Worm (Caenorhabditis elegans) whole organism, early embryonic: ENCODE measurements around the gene Y110A2AL.1.

Experiments
- B0310.2 ChIP-seq: sonication (generic microtip); optimal IDR thresholded peaks from 2 replicates; lab custom pipeline; 2016; ENCODE audit warnings: mild to moderate bottlenecking, missing genetic modification characterization, missing compliant biosample characterization
- F13C5.2 ChIP-seq: sonication (generic microtip); optimal IDR thresholded peaks from 2 replicates; lab custom pipeline; 2017; ENCODE audit warnings: mild to moderate bottlenecking, missing genetic modification characterization, inconsistent platforms, missing compliant biosample characterization
- aly-1 ChIP-seq: sonication (generic microtip); optimal IDR thresholded peaks from 2 replicates; lab custom pipeline; 2016; ENCODE audit warnings: missing genetic modification characterization, missing compliant biosample characterization
- ama-1 ChIP-seq: fragments of 150-350 bp; optimal IDR thresholded peaks from 2 replicates; lab custom pipeline; 2014
- ceh-13 ChIP-seq: fragments of 200-800 bp; sonication (Bioruptor generic); optimal IDR thresholded peaks from 2 replicates; lab custom pipeline; 2018; ENCODE audit warnings: mild to moderate bottlenecking, missing genetic modification characterization, missing compliant biosample characterization
- ceh-36 ChIP-seq: sonication (generic microtip); optimal IDR thresholded peaks from 2 replicates; lab custom pipeline; 2016; ENCODE audit warnings: missing genetic modification characterization, inconsistent platforms, missing compliant biosample characterization
- ets-7 ChIP-seq: sonication (generic microtip); optimal IDR thresholded peaks from 2 replicates; lab custom pipeline; 2016; ENCODE audit warnings: missing genotype, missing genetic modification characterization, missing compliant biosample characterization
- flt-1 ChIP-seq: fragments of 200-800 bp; sonication (Bioruptor generic); IDR thresholded peaks from 2 replicates; pipeline ENCODE4 v1.3.6; 2022; ENCODE audit warnings: missing genetic modification characterization, missing compliant biosample characterization
- hmbx-1 ChIP-seq: sonication (generic microtip); optimal IDR thresholded peaks from 2 replicates; lab custom pipeline; 2016; ENCODE audit warnings: mild to moderate bottlenecking, missing genetic modification characterization, missing compliant biosample characterization
- hmg-4 ChIP-seq: fragments of 200-800 bp; sonication (Bioruptor generic); optimal IDR thresholded peaks from 2 replicates; lab custom pipeline; 2018; ENCODE audit warnings: mild to moderate bottlenecking, missing genetic modification characterization, missing compliant biosample characterization
- hnd-1 ChIP-seq: sonication (generic microtip); optimal IDR thresholded peaks from 2 replicates; lab custom pipeline; 2016; ENCODE audit warnings: missing genetic modification characterization, missing compliant biosample characterization
- pes-1 ChIP-seq: fragments of 200-800 bp; sonication (Bioruptor generic); IDR thresholded peaks from 2 replicates; pipeline ENCODE4 v1.3.6; 2022; ENCODE audit warnings: missing genetic modification reagents, missing genetic modification characterization, missing compliant biosample characterization
- scrt-1 ChIP-seq: fragments of 200-800 bp; sonication (Bioruptor generic); IDR thresholded peaks from 2 replicates; pipeline ENCODE4 v1.3.6; 2022; ENCODE audit warnings: missing genetic modification characterization, missing compliant biosample characterization
- sea-1 ChIP-seq: fragments of 200-800 bp; sonication (Bioruptor generic); conservative IDR thresholded peaks from 2 replicates; pipeline ENCODE4 v1.3.6; 2022; ENCODE audit warnings: missing genetic modification characterization, missing compliant biosample characterization
- tbx-11 ChIP-seq: fragments of 200-800 bp; sonication (Bioruptor generic); IDR thresholded peaks from 2 replicates; pipeline ENCODE4 v1.3.6; 2022; ENCODE audit warnings: missing genetic modification characterization, missing compliant biosample characterization
- tbx-37 ChIP-seq: fragments of 200-800 bp; sonication (Bioruptor generic); conservative IDR thresholded peaks from 2 replicates; pipeline ENCODE4 v1.3.6; 2022; ENCODE audit warnings: missing genetic modification reagents, missing genetic modification characterization, missing compliant biosample characterization
- tra-4 ChIP-seq: sonication (generic microtip); optimal IDR thresholded peaks from 2 replicates; lab custom pipeline; 2017; ENCODE audit warnings: missing genetic modification characterization, missing compliant biosample characterization

Gene Y110A2AL.1

ce11 chrII:2871816-2872215 is 3.1 kb upstream of the Y110A2AL.1 start, which contains the start of gene Y110A2AL.10:
TSS of gene Y110A2AL.10 (minus strand) at chrII:2871916.
- TF ChIP-seq tbx-37 (no peak), tra-4 (no peak), scrt-1 (GFP tag; lab: Robert Waterston, UW) (no peak), F13C5.2 (tag; lab: Kevin White, UChicago) (no peak), sea-1 (GFP tag; lab: Robert Waterston, UW) (no peak), flt-1 (GFP tag; lab: Robert Waterston, UW) (no peak), pes-1 (GFP tag; lab: Robert Waterston, UW) (no peak), ets-7 (tag; lab: Kevin White, UChicago) (no peak), hmg-4 (no peak), tbx-11 (GFP tag; lab: Robert Waterston, UW) (no peak), B0310.2 (no peak), hnd-1 (tag; lab: Kevin White, UChicago) (no peak), ama-1 (lab: Kevin White, UChicago) (no peak), hmbx-1 (tag; lab: Kevin White, UChicago) (no peak), ceh-36 (tag; lab: Kevin White, UChicago) (no peak), aly-1 (tag; lab: Kevin White, UChicago) (no peak), ceh-13 (GFP tag; lab: Kevin White, UChicago) (no peak)

ce11 chrII:2878909-2879308 is 4.0 kb downstream of the Y110A2AL.1 start:
- TF ChIP-seq tra-4 (no peak), hnd-1 (tag; lab: Kevin White, UChicago) (no peak), aly-1 (tag; lab: Kevin White, UChicago) (no peak), flt-1 (GFP tag; lab: Robert Waterston, UW) (no peak), ets-7 (tag; lab: Kevin White, UChicago) (no peak), F13C5.2 (tag; lab: Kevin White, UChicago) (no peak), tbx-11 (GFP tag; lab: Robert Waterston, UW) (no peak), sea-1 (GFP tag; lab: Robert Waterston, UW) (no peak), scrt-1 (GFP tag; lab: Robert Waterston, UW) (no peak), tbx-37 (no peak), ceh-13 (GFP tag; lab: Kevin White, UChicago) (no peak), hmbx-1 (tag; lab: Kevin White, UChicago) (no peak)

ce11 chrII:2881088-2881487 is 6.2 kb downstream of the Y110A2AL.1 start:
- no peak for TF ChIP-seq ceh-13 (GFP tag; lab: Kevin White, UChicago)
- TF ChIP-seq flt-1 (GFP tag; lab: Robert Waterston, UW): peak; percentile 29; the same call in 1 of the 2 replicates

- TF ChIP-seq hmbx-1 (tag; lab: Kevin White, UChicago): no peak
- TF ChIP-seq ama-1 (lab: Kevin White, UChicago): no peak
- TF ChIP-seq ets-7 (tag; lab: Kevin White, UChicago): no peak
- no peak for TF ChIP-seq hmg-4
- no peak for TF ChIP-seq tbx-11 (GFP tag; lab: Robert Waterston, UW)
- TF ChIP-seq B0310.2: no peak
- no peak for TF ChIP-seq flt-1 (GFP tag; lab: Robert Waterston, UW)
- TF ChIP-seq sea-1 (GFP tag; lab: Robert Waterston, UW): no peak
- no peak for TF ChIP-seq tbx-37
Observed at ce11 chrII:2884810-2885209, 9.9 kb downstream of the Y110A2AL.1 start, which contains the start of gene pigw-1. TSS of gene pigw-1 (minus strand) at chrII:2884910.

DNA sequence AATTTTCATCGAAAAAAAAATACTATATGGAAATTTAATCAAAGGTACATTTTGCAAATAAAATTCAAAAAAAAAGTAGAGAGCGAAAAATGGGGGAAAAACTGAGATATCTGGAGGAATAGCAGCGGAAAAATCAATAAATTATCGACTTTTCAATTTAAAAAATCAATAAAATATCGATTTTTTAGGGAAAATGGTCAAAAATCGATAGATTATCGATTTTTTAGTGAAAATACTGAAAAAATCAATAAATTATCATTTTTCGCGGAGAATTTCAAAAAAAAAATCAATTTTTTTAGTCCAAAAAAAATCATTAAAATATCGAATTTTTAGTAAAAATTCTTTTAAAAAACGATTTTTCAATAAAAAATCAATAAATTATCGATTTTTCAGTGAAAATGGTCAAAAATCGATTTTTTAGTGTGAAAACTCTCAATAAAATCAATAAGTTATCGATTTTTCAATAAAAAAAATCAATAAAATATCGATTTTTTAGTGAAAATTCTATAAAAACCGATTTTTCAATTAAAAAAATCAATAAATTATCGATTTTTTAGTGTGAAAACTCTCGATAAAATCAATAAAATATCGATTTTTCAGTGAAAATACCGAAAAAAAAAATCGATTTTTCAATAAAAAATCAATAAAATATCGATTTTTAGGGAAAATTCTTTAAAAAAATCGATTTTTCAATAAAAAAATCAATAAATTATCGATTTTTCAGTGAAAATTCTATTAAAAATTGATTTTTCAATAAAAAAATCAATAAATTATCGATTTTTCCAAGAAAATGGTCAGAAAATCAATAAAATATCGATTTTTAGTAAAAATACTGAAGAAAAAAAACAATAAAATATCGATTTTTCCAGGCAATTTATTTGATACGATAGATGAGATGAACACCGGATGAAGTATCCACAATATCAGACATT is 10.9 kb downstream of the Y110A2AL.1 start:
- TF ChIP-seq tbx-11 (GFP tag; lab: Robert Waterston, UW) (no peak), sea-1 (GFP tag; lab: Robert Waterston, UW) (no peak), hmbx-1 (tag; lab: Kevin White, UChicago) (no peak), ama-1 (lab: Kevin White, UChicago) (no peak), pes-1 (GFP tag; lab: Robert Waterston, UW) (no peak), ceh-13 (GFP tag; lab: Kevin White, UChicago) (no peak), hmg-4 (no peak), ceh-36 (tag; lab: Kevin White, UChicago) (no peak), ets-7 (tag; lab: Kevin White, UChicago) (no peak), scrt-1 (GFP tag; lab: Robert Waterston, UW) (no peak), B0310.2 (no peak), tra-4 (no peak), F13C5.2 (tag; lab: Kevin White, UChicago) (no peak), tbx-37 (no peak), flt-1 (GFP tag; lab: Robert Waterston, UW) (no peak), hnd-1 (tag; lab: Kevin White, UChicago) (no peak), aly-1 (tag; lab: Kevin White, UChicago) (no peak)

DNA sequence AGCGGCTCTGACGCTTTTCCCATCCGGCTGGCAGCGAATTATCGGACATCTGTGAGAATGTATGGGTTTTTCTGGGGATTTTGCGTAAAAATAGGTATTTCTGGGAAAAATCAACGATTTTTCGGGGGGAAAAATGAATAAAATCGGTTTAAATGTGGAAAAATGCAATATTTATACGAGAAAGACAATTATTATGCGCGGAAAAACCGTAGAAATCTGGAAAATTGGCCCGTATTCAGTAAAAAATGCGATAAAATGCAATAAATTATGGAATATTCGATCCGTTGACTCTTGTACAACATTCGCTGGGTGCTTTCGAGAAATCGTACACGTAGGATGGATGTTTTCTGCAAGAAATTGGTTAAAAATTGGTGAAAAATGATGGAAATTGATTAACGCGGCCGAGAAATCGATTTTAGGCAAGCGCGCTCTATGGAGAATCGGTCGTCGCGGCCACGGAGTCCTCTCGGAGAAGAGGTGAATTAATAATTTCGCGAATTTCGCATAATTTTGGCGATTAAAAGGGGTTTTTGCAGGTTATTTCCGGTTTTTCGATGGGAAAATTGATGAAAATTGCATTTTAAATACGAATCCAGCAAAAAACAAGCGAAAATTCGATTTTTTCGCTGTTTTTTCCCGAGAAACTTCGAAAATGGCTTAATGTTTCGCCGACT is 14.2 kb downstream of the Y110A2AL.1 start, which contains the start of gene pinn-1:
pinn-1 (minus strand) TSS at position 51 of the 674 bp plus-strand sequence.
- TF ChIP-seq scrt-1 (GFP tag; lab: Robert Waterston, UW): no peak
- peak; percentile 79 for TF ChIP-seq pes-1 (GFP tag; lab: Robert Waterston, UW)
- TF ChIP-seq tbx-37: peak; percentile 77
- TF ChIP-seq ets-7 (tag; lab: Kevin White, UChicago): no peak
- peak; percentile 37 for TF ChIP-seq F13C5.2 (tag; lab: Kevin White, UChicago)
- peak; percentile 19 for TF ChIP-seq hnd-1 (tag; lab: Kevin White, UChicago)
- peak; percentile 61; the same call in 1 of the 2 replicates for TF ChIP-seq flt-1 (GFP tag; lab: Robert Waterston, UW)
